Worm (Caenorhabditis elegans) whole organism, mixed stage, embryonic: ENCODE measurements around the gene srw-34.

Experiments used
- M03D4.4 ChIP-seq: sonication (generic microtip); optimal IDR thresholded peaks from 2 replicates; lab custom pipeline; 2017; ENCODE audit warnings: mild to moderate bottlenecking, missing genetic modification characterization, missing compliant biosample characterization
- bed-3 ChIP-seq: fragments of 200-800 bp; sonication (Bioruptor generic); optimal IDR thresholded peaks from 3 replicates; lab custom pipeline; 2018; ENCODE audit warnings: mild to moderate bottlenecking, missing genetic modification characterization, moderate library complexity, missing compliant biosample characterization
- blmp-1 ChIP-seq: fragments of 150-350 bp; optimal IDR thresholded peaks from 2 replicates; lab custom pipeline; 2014; ENCODE audit warnings: missing biosample characterization, missing genetic modification characterization
- ceh-39 ChIP-seq: fragments of 150-350 bp; optimal IDR thresholded peaks from 2 replicates; lab custom pipeline; 2014; ENCODE audit warnings: missing biosample characterization, missing genetic modification characterization
- ceh-83 ChIP-seq: fragments of 200-800 bp; sonication (Bioruptor generic); optimal IDR thresholded peaks from 2 replicates; lab custom pipeline; 2018; ENCODE audit warnings: mild to moderate bottlenecking, missing genetic modification characterization, missing compliant biosample characterization
- ces-1 ChIP-seq: fragments of 150-350 bp; optimal IDR thresholded peaks from 2 replicates; lab custom pipeline; 2014; ENCODE audit warnings: missing biosample characterization, missing genetic modification reagents, missing genetic modification characterization
- cnd-1 ChIP-seq: fragments of 200-800 bp; sonication (Bioruptor generic); optimal IDR thresholded peaks from 2 replicates; lab custom pipeline; 2018; ENCODE audit warnings: mild to moderate bottlenecking, missing genetic modification characterization, missing compliant biosample characterization
- drap-1 ChIP-seq: fragments of 200-800 bp; sonication (Bioruptor generic); optimal IDR thresholded peaks from 3 replicates; lab custom pipeline; 2018; ENCODE audit warnings: mild to moderate bottlenecking, missing genetic modification characterization, missing compliant biosample characterization
- elt-3 ChIP-seq: fragments of 150-350 bp; optimal IDR thresholded peaks from 2 replicates; lab custom pipeline; 2014; ENCODE audit warnings: missing biosample characterization, missing genetic modification characterization
- flh-1 ChIP-seq: fragments of 200-800 bp; sonication (Bioruptor generic); optimal IDR thresholded peaks from 2 replicates; lab custom pipeline; 2018; ENCODE audit warnings: mild to moderate bottlenecking, missing genetic modification characterization, moderate library complexity, missing compliant biosample characterization
- ham-2 ChIP-seq: fragments of 200-800 bp; sonication (Bioruptor generic); optimal IDR thresholded peaks from 2 replicates; lab custom pipeline; 2018; ENCODE audit warnings: mild to moderate bottlenecking, missing genetic modification characterization, missing compliant biosample characterization
- hlh-1 ChIP-seq: fragments of 150-350 bp; optimal IDR thresholded peaks from 2 replicates; lab custom pipeline; 2014; ENCODE audit warnings: missing biosample characterization, missing genetic modification reagents, missing genetic modification characterization
- lin-13 ChIP-seq: fragments of 150-350 bp; optimal IDR thresholded peaks from 2 replicates; lab custom pipeline; 2014; ENCODE audit warnings: missing biosample characterization, missing genetic modification characterization
- lin-32 ChIP-seq: fragments of 200-800 bp; sonication (Bioruptor generic); optimal IDR thresholded peaks from 2 replicates; lab custom pipeline; 2018; ENCODE audit warnings: mild to moderate bottlenecking, missing genetic modification characterization, missing compliant biosample characterization
- lsy-2 ChIP-seq: fragments of 150-350 bp; optimal IDR thresholded peaks from 2 replicates; lab custom pipeline; 2014; ENCODE audit warnings: missing biosample characterization, missing genetic modification characterization
- mab-5 ChIP-seq: fragments of 150-350 bp; optimal IDR thresholded peaks from 2 replicates; lab custom pipeline; 2014; ENCODE audit warnings: missing biosample characterization, missing genetic modification characterization
- mep-1 ChIP-seq: fragments of 150-350 bp; optimal IDR thresholded peaks from 2 replicates; lab custom pipeline; 2017; ENCODE audit warnings: missing biosample characterization, missing genetic modification reagents, missing genetic modification characterization, inconsistent platforms
- mls-2 ChIP-seq: sonication (generic microtip); optimal IDR thresholded peaks from 2 replicates; lab custom pipeline; 2016; ENCODE audit warnings: mild to moderate bottlenecking, missing genetic modification characterization, moderate library complexity, missing compliant biosample characterization
- nhr-12 ChIP-seq: fragments of 150-350 bp; optimal IDR thresholded peaks from 2 replicates; lab custom pipeline; 2014; ENCODE audit warnings: missing biosample characterization, missing genetic modification characterization
- nhr-2 ChIP-seq: fragments of 150-350 bp; optimal IDR thresholded peaks from 2 replicates; lab custom pipeline; 2014; ENCODE audit warnings: missing biosample characterization, missing genetic modification characterization
- nhr-237 ChIP-seq: fragments of 150-350 bp; optimal IDR thresholded peaks from 2 replicates; lab custom pipeline; 2014; ENCODE audit warnings: missing biosample characterization, missing genetic modification characterization
- nhr-28 ChIP-seq: fragments of 150-350 bp; optimal IDR thresholded peaks from 2 replicates; lab custom pipeline; 2014; ENCODE audit warnings: missing biosample characterization, missing genetic modification characterization
- nhr-76 ChIP-seq: sonication (generic microtip); optimal IDR thresholded peaks from 2 replicates; lab custom pipeline; 2017; ENCODE audit warnings: missing biosample characterization, missing genetic modification characterization
- pha-4 ChIP-seq: fragments of 150-350 bp; optimal IDR thresholded peaks from 2 replicates; lab custom pipeline; 2018; ENCODE audit warnings: missing biosample characterization, missing genetic modification reagents, missing genetic modification characterization
- sem-2 ChIP-seq: fragments of 200-800 bp; sonication (Bioruptor generic); optimal IDR thresholded peaks from 2 replicates; lab custom pipeline; 2018; ENCODE audit warnings: mild to moderate bottlenecking, missing genetic modification characterization, missing compliant biosample characterization
- sptf-1 ChIP-seq: sonication (generic microtip); optimal IDR thresholded peaks from 2 replicates; lab custom pipeline; 2017; ENCODE audit warnings: mild to moderate bottlenecking, missing genetic modification characterization, moderate library complexity, missing compliant biosample characterization
- unc-120 ChIP-seq: sonication (generic microtip); optimal IDR thresholded peaks from 2 replicates; lab custom pipeline; 2017; ENCODE audit warnings: missing genetic modification characterization, missing compliant biosample characterization; ENCODE audit not compliant: poor library complexity, severe bottlenecking
- unc-39 ChIP-seq: fragments of 150-350 bp; optimal IDR thresholded peaks from 2 replicates; lab custom pipeline; 2014; ENCODE audit warnings: missing biosample characterization, missing genetic modification characterization
- unc-62 ChIP-seq: fragments of 150-350 bp; optimal IDR thresholded peaks from 2 replicates; lab custom pipeline; 2014; ENCODE audit warnings: missing biosample characterization, missing genetic modification reagents, missing genetic modification characterization
- zip-8 ChIP-seq: fragments of 150-350 bp; optimal IDR thresholded peaks from 2 replicates; lab custom pipeline; 2014; ENCODE audit warnings: missing biosample characterization, missing genetic modification characterization
- ztf-11 ChIP-seq: fragments of 150-350 bp; optimal IDR thresholded peaks from 2 replicates; lab custom pipeline; 2014; ENCODE audit warnings: missing biosample characterization, missing genetic modification characterization

srw-34 gene

ce11 chrV:16522242-16522641 is at the start of gene srw-34:
Gene srw-34 (minus strand): TSS chrV:16522342.
- TF ChIP-seq M03D4.4 (tag; lab: Kevin White, UChicago) (no peak), drap-1 (GFP tag; lab: Kevin White, UChicago) (no peak), ham-2 (no peak), ceh-83 (GFP tag; lab: Kevin White, UChicago) (no peak), bed-3 (no peak), mab-5 (tag; lab: Kevin White, UChicago) (no peak), sptf-1 (tag; lab: Kevin White, UChicago) (no peak), nhr-12 (tag; lab: Kevin White, UChicago) (no peak), pha-4 (tag; lab: Kevin White, UChicago) (no peak), cnd-1 (tag; lab: Kevin White, UChicago) (no peak), unc-39 (tag; lab: Kevin White, UChicago) (no peak), lin-13 (no peak), mls-2 (tag; lab: Kevin White, UChicago) (no peak), ztf-11 (no peak), nhr-237 (tag; lab: Kevin White, UChicago) (no peak)
- TF ChIP-seq, all 35 proteins: peak for 0

ce11 chrV:16570697-16571096 is 48.6 kb upstream of the srw-34 start, which contains the start of gene nhr-233:
Gene nhr-233 (minus strand): TSS chrV:16570797.
- TF ChIP-seq unc-39 (tag; lab: Kevin White, UChicago) (no peak), lin-32 (GFP tag; lab: Kevin White, UChicago) (no peak), elt-3 (tag; lab: Kevin White, UChicago) (no peak), blmp-1 (no peak), M03D4.4 (tag; lab: Kevin White, UChicago) (no peak), drap-1 (GFP tag; lab: Kevin White, UChicago) (no peak), ceh-39 (tag; lab: Kevin White, UChicago) (no peak), lsy-2 (tag; lab: Kevin White, UChicago) (no peak), hlh-1 (tag; lab: Kevin White, UChicago) (no peak), pha-4 (tag; lab: Kevin White, UChicago) (no peak), mep-1 (tag; lab: Kevin White, UChicago) (no peak), ces-1 (GFP tag; lab: Kevin White, UChicago) (no peak), bed-3 (no peak), unc-120 (no peak), nhr-28 (tag; lab: Kevin White, UChicago) (no peak), mab-5 (tag; lab: Kevin White, UChicago) (no peak), nhr-12 (tag; lab: Kevin White, UChicago) (no peak), lin-13 (no peak), sptf-1 (tag; lab: Kevin White, UChicago) (no peak), zip-8 (tag; lab: Kevin White, UChicago) (no peak)
- TF ChIP-seq, all 35 proteins: peak for 0

- no peak for TF ChIP-seq ceh-83 (GFP tag; lab: Kevin White, UChicago)
- TF ChIP-seq sem-2 (GFP tag; lab: Kevin White, UChicago), result no peak
- TF ChIP-seq elt-3 (tag; lab: Kevin White, UChicago), result no peak
- TF ChIP-seq mep-1 (tag; lab: Kevin White, UChicago), result no peak
- no peak for TF ChIP-seq nhr-12 (tag; lab: Kevin White, UChicago)
- no peak for TF ChIP-seq unc-39 (tag; lab: Kevin White, UChicago)
- TF ChIP-seq lin-32 (GFP tag; lab: Kevin White, UChicago), result no peak
- TF ChIP-seq mls-2 (tag; lab: Kevin White, UChicago), result no peak
- TF ChIP-seq lsy-2 (tag; lab: Kevin White, UChicago), result no peak
- no peak for TF ChIP-seq nhr-76
- TF ChIP-seq zip-8 (tag; lab: Kevin White, UChicago), result no peak
- no peak for TF ChIP-seq nhr-2 (tag; lab: Kevin White, UChicago)
- TF ChIP-seq flh-1 (GFP tag; lab: Kevin White, UChicago), result no peak
- no peak for TF ChIP-seq unc-62 (GFP tag; lab: Kevin White, UChicago)
- TF ChIP-seq bed-3, result no peak
- no peak for TF ChIP-seq ces-1 (GFP tag; lab: Kevin White, UChicago)
- TF ChIP-seq M03D4.4 (tag; lab: Kevin White, UChicago), result no peak
- TF ChIP-seq nhr-237 (tag; lab: Kevin White, UChicago), result no peak
- TF ChIP-seq ham-2, result no peak
Measured at ce11 chrV:16568056-16568455, 45.9 kb upstream of the srw-34 start.

ce11 chrV:16565639-16566038 is 43.5 kb upstream of the srw-34 start, which contains the start of gene sru-45:
Gene sru-45 (plus strand): TSS chrV:16565939.
- no peak for TF ChIP-seq sptf-1 (tag; lab: Kevin White, UChicago)
- TF ChIP-seq bed-3, result no peak
- no peak for TF ChIP-seq ceh-39 (tag; lab: Kevin White, UChicago)
- no peak for TF ChIP-seq ces-1 (GFP tag; lab: Kevin White, UChicago)
- TF ChIP-seq cnd-1 (tag; lab: Kevin White, UChicago), result no peak
- TF ChIP-seq, all 35 proteins: peak for 0
